Fruit fly (Drosophila melanogaster): ENCODE data around the gene Nazo.
A peak's percentile ranks its signal among the peaks of the same experiment; 100 is the strongest.

The Nazo gene

dm6 chr3R:8300928-8301752, 13.5 kb downstream of the Nazo start, which contains the start of the genes CG9626 and mRpL1:
Gene CG9626 (minus strand): TSS chr3R:8300978.
Gene mRpL1 (plus strand): TSS chr3R:8301440.
- no peak for TF ChIP-seq dl (GFP tag; optimal IDR thresholded peaks at IDR 0.05; ENCODE audit: insufficient read depth in 1 of 2, partially characterized antibody in 2 of 2)
- TF ChIP-seq fru (GFP tag; optimal IDR thresholded peaks at IDR 0.05): peak; percentile 98
- no peak for TF ChIP-seq CrebA (GFP tag; optimal IDR thresholded peaks at IDR 0.05; ENCODE audit: borderline replicate concordance)
- peak; percentile 18 for TF ChIP-seq Myc (optimal IDR thresholded peaks at IDR 0.05)

dm6 chr3R:8303848-8304247, 16.2 kb downstream of the Nazo start, which contains the start of gene nac:
Gene nac (minus strand): TSS chr3R:8304023.
- TF ChIP-seq Jra (GFP tag; optimal IDR thresholded peaks at IDR 0.05) (no peak), jim (GFP tag; optimal IDR thresholded peaks at IDR 0.05) (no peak), pan (optimal IDR thresholded peaks at IDR 0.05) (no peak), dsf (GFP tag; optimal IDR thresholded peaks at IDR 0.05; ENCODE audit: borderline replicate concordance) (no peak), CrebA (GFP tag; optimal IDR thresholded peaks at IDR 0.05; ENCODE audit: borderline replicate concordance) (no peak), N (GFP tag; optimal IDR thresholded peaks at IDR 0.05) (no peak), foxo (GFP tag; optimal IDR thresholded peaks at IDR 0.05) (no peak), h (GFP tag; optimal IDR thresholded peaks at IDR 0.05) (no peak), Hnf4 (GFP tag; optimal IDR thresholded peaks at IDR 0.05) (no peak), Vsx2 (GFP tag; optimal IDR thresholded peaks at IDR 0.05; ENCODE audit: partially characterized antibody) (no peak), OdsH (GFP tag; optimal IDR thresholded peaks at IDR 0.05) (no peak), dmrt93B (GFP tag; optimal IDR thresholded peaks at IDR 0.05) (no peak), Dif (GFP tag; optimal IDR thresholded peaks at IDR 0.05; ENCODE audit: partially characterized antibody) (peak; percentile 44), HLH106 (tag; optimal IDR thresholded peaks at IDR 0.05) (peak; percentile 21), CG9705 (GFP tag; optimal IDR thresholded peaks at IDR 0.05) (peak; percentile 20), sv (GFP tag; optimal IDR thresholded peaks at IDR 0.05) (no peak), lola (GFP tag; optimal IDR thresholded peaks at IDR 0.05) (no peak)

dm6 chr3R:8305110-8305509, 17.4 kb downstream of the Nazo start, which contains the start of gene Sgt1:
Gene Sgt1 (minus strand): TSS chr3R:8305274.
- TF ChIP-seq OdsH (GFP tag; optimal IDR thresholded peaks at IDR 0.05) (peak; percentile 36), HLH106 (tag; optimal IDR thresholded peaks at IDR 0.05) (peak; percentile 33), ey (GFP tag; optimal IDR thresholded peaks at IDR 0.05) (peak; percentile 39), foxo (GFP tag; optimal IDR thresholded peaks at IDR 0.05) (peak in 1 of 2 experiments; percentile 45), N (GFP tag; optimal IDR thresholded peaks at IDR 0.05) (no peak), h (GFP tag; optimal IDR thresholded peaks at IDR 0.05) (no peak), Rel (GFP tag; optimal IDR thresholded peaks at IDR 0.05) (no peak), Rel (tag; optimal IDR thresholded peaks at IDR 0.05) (peak; percentile 91), Hr78 (GFP tag; optimal IDR thresholded peaks at IDR 0.05) (no peak)

dm6 chr3R:8306188-8306926, 18.7 kb downstream of the Nazo start:
- TF ChIP-seq Abd-B (GFP tag; optimal IDR thresholded peaks at IDR 0.05): no peak
- no peak for TF ChIP-seq Sp1 (GFP tag; optimal IDR thresholded peaks at IDR 0.05)
- TF ChIP-seq CG9705 (GFP tag; optimal IDR thresholded peaks at IDR 0.05): no peak
- TF ChIP-seq sage (GFP tag; optimal IDR thresholded peaks at IDR 0.05): peak; percentile 82
- no peak for TF ChIP-seq GATAd (GFP tag; optimal IDR thresholded peaks at IDR 0.05)
- TF ChIP-seq Hr83 (GFP tag; optimal IDR thresholded peaks at IDR 0.05; ENCODE audit: poor library complexity, severe bottlenecking): no peak
- no peak for TF ChIP-seq jim (GFP tag; optimal IDR thresholded peaks at IDR 0.05)
- no peak for TF ChIP-seq woc (GFP tag; optimal IDR thresholded peaks at IDR 0.05)
- no peak for TF ChIP-seq lola (GFP tag; optimal IDR thresholded peaks at IDR 0.05)
- no peak for TF ChIP-seq Hr78 (GFP tag; optimal IDR thresholded peaks at IDR 0.05)
- no peak for TF ChIP-seq Hnf4 (GFP tag; optimal IDR thresholded peaks at IDR 0.05)
- no peak for TF ChIP-seq brk (GFP tag; optimal IDR thresholded peaks at IDR 0.05)
- TF ChIP-seq foxo (GFP tag; optimal IDR thresholded peaks at IDR 0.05): peak in 1 of 2 experiments; percentile 20
- no peak for TF ChIP-seq CrebA (GFP tag; optimal IDR thresholded peaks at IDR 0.05; ENCODE audit: borderline replicate concordance)
- no peak for TF ChIP-seq Jra (GFP tag; optimal IDR thresholded peaks at IDR 0.05)
